Fruit fly (Drosophila melanogaster) whole organism, embryonic: ENCODE measurements around the gene Pdh.

Source experiments
- ATbp ChIP-seq: fragments of 200-800 bp; sonication (Bioruptor generic); optimal IDR thresholded peaks from 2 replicates; lab custom pipeline; 2017; ENCODE audit warnings: missing biosample characterization, mild to moderate bottlenecking, missing genetic modification characterization, missing genetic modification reagents
- CG10147 ChIP-seq: fragments of 200-800 bp; sonication (Bioruptor generic); optimal IDR thresholded peaks from 2 replicates; lab custom pipeline; 2019; ENCODE audit warnings: missing biosample characterization, mild to moderate bottlenecking, missing genetic modification characterization, moderate library complexity
- CG10267 ChIP-seq: fragments of 200-800 bp; sonication (Bioruptor generic); optimal IDR thresholded peaks from 2 replicates; lab custom pipeline; 2018; ENCODE audit warnings: missing biosample characterization, mild to moderate bottlenecking, missing genetic modification characterization, moderate library complexity
- CG11456 ChIP-seq: fragments of 200-800 bp; sonication (Bioruptor generic); IDR thresholded peaks from 3 replicates; pipeline ENCODE4 v1.3.6; 2022; ENCODE audit warnings: missing biosample characterization, missing genetic modification characterization
- CG12391 ChIP-seq: fragments of 200-800 bp; sonication (Bioruptor generic); optimal IDR thresholded peaks from 3 replicates; lab custom pipeline; 2018; ENCODE audit warnings: missing biosample characterization, mild to moderate bottlenecking, missing genetic modification characterization, moderate library complexity
- CG14441 ChIP-seq: fragments of 200-800 bp; sonication (Bioruptor generic); IDR thresholded peaks from 2 replicates; pipeline ENCODE4 v1.3.6; 2022; ENCODE audit warnings: missing biosample characterization, missing genetic modification characterization
- CG15601 ChIP-seq: fragments of 200-800 bp; sonication (Bioruptor generic); optimal IDR thresholded peaks from 3 replicates; lab custom pipeline; 2019; ENCODE audit warnings: missing biosample characterization, mild to moderate bottlenecking, missing genetic modification characterization, moderate library complexity
- CG1647 ChIP-seq: fragments of 200-800 bp; sonication (Bioruptor generic); optimal IDR thresholded peaks from 3 replicates; lab custom pipeline; 2016; ENCODE audit warnings: missing biosample characterization, missing genetic modification characterization
- CG17612 ChIP-seq: fragments of 200-800 bp; sonication (Bioruptor generic); IDR thresholded peaks from 2 replicates; pipeline ENCODE4 v1.3.6; 2022; ENCODE audit warnings: missing biosample characterization, missing genetic modification characterization
- CG2116 ChIP-seq: fragments of 200-800 bp; sonication (Bioruptor generic); optimal IDR thresholded peaks from 3 replicates; lab custom pipeline; 2018; ENCODE audit warnings: missing biosample characterization, mild to moderate bottlenecking, missing genetic modification characterization
- CG2712 ChIP-seq: fragments of 200-800 bp; optimal IDR thresholded peaks from 3 replicates; lab custom pipeline; 2019; ENCODE audit warnings: missing biosample characterization, mild to moderate bottlenecking, missing genetic modification characterization, moderate library complexity
- CG30403 ChIP-seq: fragments of 200-800 bp; sonication (Bioruptor generic); optimal IDR thresholded peaks from 3 replicates; lab custom pipeline; 2016; ENCODE audit warnings: missing biosample characterization, missing genetic modification characterization
- CG31224 ChIP-seq: fragments of 200-800 bp; sonication (Bioruptor generic); IDR thresholded peaks from 2 replicates; pipeline ENCODE4 v1.3.6; 2022; ENCODE audit warnings: missing biosample characterization, missing genetic modification characterization
- CG4360 ChIP-seq: fragments of 200-800 bp; sonication (Bioruptor generic); IDR thresholded peaks from 2 replicates; pipeline ENCODE4 v1.3.6; 2022; ENCODE audit warnings: missing biosample characterization, missing genetic modification characterization
- CG6765 ChIP-seq: fragments of 200-800 bp; sonication (Bioruptor generic); optimal IDR thresholded peaks from 3 replicates; lab custom pipeline; 2017; ENCODE audit warnings: missing biosample characterization, mild to moderate bottlenecking, missing genetic modification characterization
- CG8290 ChIP-seq, 3 experiments: fragments of 200-800 bp; sonication (Bioruptor generic); optimal IDR thresholded peaks; 2 replicates each; lab custom pipeline; 2016 to 2019; ENCODE audit warnings: missing biosample characterization in 3 of 3, missing genetic modification characterization in 3 of 3, mild to moderate bottlenecking in 2 of 3, moderate library complexity in 1 of 3
- CG8924 ChIP-seq: fragments of 200-800 bp; optimal IDR thresholded peaks from 3 replicates; lab custom pipeline; 2019; ENCODE audit warnings: missing biosample characterization, mild to moderate bottlenecking, missing genetic modification characterization, moderate library complexity
- CG9609 ChIP-seq: fragments of 200-800 bp; sonication (Bioruptor generic); optimal IDR thresholded peaks from 3 replicates; lab custom pipeline; 2016; ENCODE audit warnings: missing biosample characterization, missing genetic modification characterization
- CG9876 ChIP-seq: fragments of 200-800 bp; sonication (Bioruptor generic); optimal IDR thresholded peaks from 2 replicates; lab custom pipeline; 2016; ENCODE audit warnings: missing biosample characterization, missing genetic modification characterization
- Dref ChIP-seq: fragments of 200-800 bp; sonication (Bioruptor generic); IDR thresholded peaks from 2 replicates; pipeline ENCODE4 v1.3.6; 2022; ENCODE audit warnings: missing biosample characterization, missing genetic modification characterization
- Ets65A ChIP-seq: fragments of 200-800 bp; sonication (Bioruptor generic); peaks from one replicate; lab custom pipeline; 2016; ENCODE audit warnings: missing biosample characterization, missing genetic modification characterization
- Med ChIP-seq: fragments of 200-800 bp; sonication (Bioruptor generic); peaks from one replicate; lab custom pipeline; 2016; ENCODE audit warnings: missing biosample characterization, missing genetic modification characterization, mild to moderate bottlenecking, inconsistent platforms, moderate library complexity
- Meics ChIP-seq: fragments of 200-800 bp; sonication (Bioruptor generic); optimal IDR thresholded peaks from 2 replicates; lab custom pipeline; 2017; ENCODE audit warnings: missing biosample characterization, mild to moderate bottlenecking, missing genetic modification characterization
- Mrtf ChIP-seq: fragments of 200-800 bp; sonication (Bioruptor generic); IDR thresholded peaks from 3 replicates; pipeline ENCODE4 v1.3.6; 2022; ENCODE audit warnings: missing biosample characterization, missing genetic modification characterization
- NFAT ChIP-seq: fragments of 200-800 bp; sonication (Bioruptor generic); IDR thresholded peaks from 2 replicates; pipeline ENCODE4 v1.3.6; 2022; ENCODE audit warnings: missing biosample characterization, missing genetic modification characterization
- Poxn ChIP-seq: fragments of 200-800 bp; sonication (Bioruptor generic); IDR thresholded peaks from 2 replicates; pipeline ENCODE4 v1.3.6; 2022; ENCODE audit warnings: missing biosample characterization, missing genetic modification characterization
- Rfx ChIP-seq: fragments of 200-800 bp; sonication (Bioruptor generic); IDR thresholded peaks from 2 replicates; pipeline ENCODE4 v1.3.6; 2022; ENCODE audit warnings: missing biosample characterization, missing genetic modification characterization
- ase ChIP-seq: fragments of 200-800 bp; sonication (Bioruptor generic); IDR thresholded peaks from 3 replicates; pipeline ENCODE4 v1.3.6; 2022; ENCODE audit warnings: missing biosample characterization, missing genetic modification characterization
- bowl ChIP-seq: fragments of 200-800 bp; sonication (Bioruptor generic); IDR thresholded peaks from 2 replicates; pipeline ENCODE4 v1.3.6; 2022; ENCODE audit warnings: missing biosample characterization, missing genetic modification characterization
- chinmo ChIP-seq: fragments of 200-800 bp; sonication (Bioruptor generic); IDR thresholded peaks from 4 replicates; pipeline ENCODE4 v1.3.6; 2022; ENCODE audit warnings: missing biosample characterization, missing genetic modification characterization; ENCODE audit not compliant: partially characterized antibody
- corto ChIP-seq: fragments of 200-800 bp; sonication (Bioruptor generic); optimal IDR thresholded peaks from 2 replicates; lab custom pipeline; 2016; ENCODE audit warnings: missing biosample characterization, mild to moderate bottlenecking, missing genetic modification characterization, moderate library complexity
- crc ChIP-seq: fragments of 200-800 bp; sonication (Bioruptor generic); optimal IDR thresholded peaks from 2 replicates; lab custom pipeline; 2016; ENCODE audit warnings: missing biosample characterization, missing genetic modification characterization
- dati ChIP-seq: fragments of 200-800 bp; sonication (Bioruptor generic); IDR thresholded peaks from 2 replicates; pipeline ENCODE4 v1.3.6; 2022; ENCODE audit warnings: missing biosample characterization, missing genetic modification characterization
- dm ChIP-seq: fragments of 200-800 bp; sonication (Bioruptor generic); optimal IDR thresholded peaks from 3 replicates; lab custom pipeline; 2016; ENCODE audit warnings: missing biosample characterization, missing genetic modification characterization
- eve ChIP-seq, 2 experiments: fragments of >200 bp; optimal IDR thresholded peaks; 2 replicates each; lab custom pipeline; 2017; ENCODE audit warnings: missing biosample characterization in 2 of 2, missing genetic modification characterization in 2 of 2
- fd102C ChIP-seq: fragments of 200-800 bp; sonication (Bioruptor generic); optimal IDR thresholded peaks from 2 replicates; lab custom pipeline; 2018; ENCODE audit warnings: missing biosample characterization, mild to moderate bottlenecking, missing genetic modification characterization, moderate library complexity
- fd64A ChIP-seq: fragments of 200-800 bp; sonication (Bioruptor generic); optimal IDR thresholded peaks from 3 replicates; lab custom pipeline; 2018; ENCODE audit warnings: missing biosample characterization, mild to moderate bottlenecking, missing genetic modification characterization
- kni ChIP-seq: fragments of 200-800 bp; sonication (Bioruptor generic); optimal IDR thresholded peaks from 3 replicates; lab custom pipeline; 2017; ENCODE audit warnings: mild to moderate bottlenecking, missing biosample characterization, missing genetic modification reagents, missing genetic modification characterization
- lbe ChIP-seq: fragments of 200-800 bp; sonication (Bioruptor generic); optimal IDR thresholded peaks from 2 replicates; lab custom pipeline; 2016; ENCODE audit warnings: missing biosample characterization, mild to moderate bottlenecking, missing genetic modification characterization
- lmd ChIP-seq: fragments of 200-800 bp; sonication (Bioruptor generic); IDR thresholded peaks from 2 replicates; pipeline ENCODE4 v1.3.6; 2022; ENCODE audit warnings: missing biosample characterization, missing genetic modification characterization
- p53 ChIP-seq: fragments of 200-800 bp; sonication (Bioruptor generic); optimal IDR thresholded peaks from 2 replicates; lab custom pipeline; 2016; ENCODE audit warnings: missing biosample characterization, missing genetic modification characterization
- schlank ChIP-seq: fragments of 200-800 bp; sonication (Bioruptor generic); optimal IDR thresholded peaks from 2 replicates; lab custom pipeline; 2018; ENCODE audit warnings: missing biosample characterization, mild to moderate bottlenecking, missing genetic modification characterization
- sd ChIP-seq: fragments of 200-800 bp; sonication (Bioruptor generic); optimal IDR thresholded peaks from 3 replicates; lab custom pipeline; 2018; ENCODE audit warnings: missing biosample characterization, mild to moderate bottlenecking, missing genetic modification characterization, moderate library complexity
- sqz ChIP-seq: fragments of 200-800 bp; sonication (Bioruptor generic); optimal IDR thresholded peaks from 3 replicates; lab custom pipeline; 2018; ENCODE audit warnings: missing biosample characterization, mild to moderate bottlenecking, missing genetic modification characterization
- tap ChIP-seq: fragments of 200-800 bp; optimal IDR thresholded peaks from 3 replicates; lab custom pipeline; 2019; ENCODE audit warnings: missing biosample characterization, mild to moderate bottlenecking, missing genetic modification characterization, moderate library complexity
- vvl ChIP-seq: fragments of 200-800 bp; sonication (Bioruptor generic); IDR thresholded peaks from 2 replicates; pipeline ENCODE4 v1.3.6; 2022; ENCODE audit warnings: missing biosample characterization, missing genetic modification characterization
- wdn ChIP-seq: fragments of 200-800 bp; sonication (Bioruptor generic); IDR thresholded peaks from 2 replicates; pipeline ENCODE4 v1.3.6; 2022; ENCODE audit warnings: missing biosample characterization, missing genetic modification characterization
- zen ChIP-seq: fragments of 200-800 bp; sonication (Bioruptor generic); optimal IDR thresholded peaks from 3 replicates; lab custom pipeline; 2018; ENCODE audit warnings: missing biosample characterization, mild to moderate bottlenecking, missing genetic modification characterization, moderate library complexity

The Pdh gene

dm6 chr3L:16328207-16328891 lies 25.7 kb downstream of the Pdh start, which contains the start of gene CG13058 (continued):
- TF ChIP-seq kni (no peak), eve (GFP tag; optimal IDR thresholded peaks at IDR 0.05; lab: Kevin White, UChicago) (no peak)
- TF ChIP-seq, all 482 proteins: peak for 203

- TF ChIP-seq p53 (GFP tag; lab: Kevin White, UChicago) (no peak), CG1647 (GFP tag; lab: Kevin White, UChicago) (no peak), crc (GFP tag; lab: Kevin White, UChicago) (no peak), Meics (GFP tag; lab: Kevin White, UChicago) (no peak), Ets65A (peak; percentile 75), CG17612 (GFP tag; lab: Robert Waterston, UW) (no peak), bowl (GFP tag; lab: Robert Waterston, UW) (0 out of 2 replicates have a peak, but pooled peaks have one; percentile 10), wdn (GFP tag; lab: Robert Waterston, UW) (no peak), CG6765 (GFP tag; lab: Kevin White, UChicago) (no peak), CG2116 (GFP tag; lab: Kevin White, UChicago) (no peak), lmd (GFP tag; lab: Robert Waterston, UW) (peak; percentile 13; the same call in 1 of the 2 replicates), CG15601 (tag; lab: Kevin White, UChicago) (no peak), tap (tag; lab: Kevin White, UChicago) (no peak), Med (GFP tag; lab: Kevin White, UChicago) (peak; percentile 34), schlank (no peak), ase (GFP tag; lab: Robert Waterston, UW) (0 out of 3 replicates have a peak, but pooled peaks have one; percentile 18), Poxn (GFP tag; lab: Robert Waterston, UW) (no peak), CG2712 (no peak), Mrtf (GFP tag; lab: Robert Waterston, UW) (0 out of 3 replicates have a peak, but pooled peaks have one; percentile 29), ATbp (GFP tag; lab: Kevin White, UChicago) (no peak), NFAT (GFP tag; lab: Robert Waterston, UW) (peak; percentile 39; the same call in 1 of the 2 replicates), CG12391 (tag; lab: Kevin White, UChicago) (no peak), CG14441 (GFP tag; lab: Robert Waterston, UW) (peak; percentile 57), CG8290 (GFP tag; optimal IDR thresholded peaks at IDR 0.05; lab: Kevin White, UChicago) (no peak), CG8290 (tag; optimal IDR thresholded peaks at IDR 0.05; lab: Kevin White, UChicago) (peak in 1 of 2 experiments; percentile 40), CG4360 (GFP tag; lab: Robert Waterston, UW) (no peak), CG31224 (GFP tag; lab: Robert Waterston, UW) (no peak), vvl (no peak), fd64A (no peak), Rfx (peak; percentile 48; the same call in 1 of the 2 replicates), CG10267 (tag; lab: Kevin White, UChicago) (no peak), zen (tag; lab: Kevin White, UChicago) (no peak), CG30403 (no peak), Dref (GFP tag; lab: Robert Waterston, UW) (0 out of 2 replicates have a peak, but pooled peaks have one; percentile 13), CG9609 (GFP tag; lab: Kevin White, UChicago) (no peak), CG11456 (GFP tag; lab: Robert Waterston, UW) (0 out of 3 replicates have a peak, but pooled peaks have one; percentile 24), sqz (GFP tag; lab: Kevin White, UChicago) (peak; percentile 6), dati (GFP tag; lab: Robert Waterston, UW) (no peak), CG10147 (GFP tag; lab: Kevin White, UChicago) (no peak), corto (GFP tag; lab: Kevin White, UChicago) (no peak), fd102C (GFP tag; lab: Kevin White, UChicago) (no peak), CG8924 (no peak), CG9876 (GFP tag; lab: Kevin White, UChicago) (no peak), chinmo (GFP tag; lab: Robert Waterston, UW) (no peak; the same call in 2 of the 4 replicates), sd (peak; percentile 26), dm (GFP tag; lab: Kevin White, UChicago) (no peak), lbe (no peak)
These were observed 26.3 kb downstream of the Pdh start, which contains the start of gene CG13038 for dm6 chr3L:16327776-16328175. Gene CG13038, minus strand, starts transcription at chr3L:16327893.
